Fruit fly (Drosophila melanogaster): ENCODE data around the gene CG45095.

DNA sequence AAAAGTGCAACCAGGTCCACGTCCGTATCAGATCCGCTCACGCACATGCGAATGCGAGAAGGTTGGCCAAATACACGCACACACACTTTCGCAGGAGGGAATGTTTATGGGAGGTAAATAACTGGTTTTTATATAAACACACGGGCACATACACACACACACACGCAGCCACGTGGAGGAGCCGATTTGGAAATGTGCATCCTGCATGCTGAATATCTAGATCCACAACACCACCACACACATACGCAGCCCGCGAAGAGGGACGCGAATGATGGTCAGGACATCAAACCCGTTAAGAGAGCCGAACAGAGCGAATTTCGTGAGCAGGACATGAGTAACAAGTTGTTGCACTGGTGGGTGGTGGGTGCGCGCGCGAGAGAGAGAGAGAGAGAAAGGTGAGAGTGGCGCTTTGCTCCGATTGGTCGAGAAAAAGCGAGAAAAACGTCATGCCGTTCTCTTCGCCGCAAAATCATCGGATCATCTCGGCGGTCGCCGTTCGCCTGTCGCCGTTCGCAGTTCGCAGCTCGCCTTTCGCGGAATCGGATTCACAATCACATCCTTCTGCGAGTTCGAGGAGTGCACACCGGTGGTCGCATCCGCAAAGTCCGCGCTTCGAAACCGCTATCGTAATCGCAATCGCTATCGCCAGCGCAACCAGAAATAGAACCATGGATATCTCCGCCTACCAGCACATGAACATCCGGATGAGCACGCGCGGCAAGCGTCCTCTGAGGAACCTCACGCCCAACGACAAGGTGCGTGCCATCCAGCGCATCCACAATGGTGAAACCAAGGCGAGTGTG, 35.4 kb downstream of the CG45095 start, which contains the start of gene danr:
- TF ChIP-seq dmrt99B (tag; optimal IDR thresholded peaks at IDR 0.05) (no peak), Hand (GFP tag; optimal IDR thresholded peaks at IDR 0.05) (no peak), Lim3 (GFP tag; IDR thresholded peaks at IDR 0.05) (no peak), CoRest (tag; optimal IDR thresholded peaks at IDR 0.05) (no peak), jigr1 (GFP tag; IDR thresholded peaks at IDR 0.05) (no peak)

All from whole organism, embryonic.